Worm (Caenorhabditis elegans): ENCODE measurements around the gene unc-119.

DNA sequence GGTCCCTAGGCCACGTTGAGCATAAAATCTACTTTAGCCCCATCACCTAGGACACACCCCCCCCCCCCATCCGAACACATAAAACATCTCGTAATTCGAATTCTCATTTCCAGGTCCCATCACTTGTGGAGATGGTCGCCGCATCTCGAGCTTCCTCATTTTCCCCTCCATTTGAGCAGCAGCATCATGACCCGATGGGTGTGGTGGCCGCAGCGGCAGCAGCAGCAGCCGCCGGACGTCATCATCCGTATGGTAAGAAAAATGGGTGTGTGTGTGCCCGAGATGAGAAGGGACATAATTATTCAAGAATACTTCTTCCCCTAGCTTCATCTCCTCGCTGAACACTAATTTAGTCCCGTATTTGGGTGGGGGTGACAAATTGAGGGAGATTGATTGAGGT, 19.0 kb downstream of the unc-119 start:
- TF ChIP-seq fkh-10 (GFP tag; optimal IDR thresholded peaks at IDR 0.05) (no peak), daf-12 (tag; optimal IDR thresholded peaks at IDR 0.05) (no peak)
